Worm (Caenorhabditis elegans): ENCODE results near the gene R107.2.

The R107.2 gene

DNA sequence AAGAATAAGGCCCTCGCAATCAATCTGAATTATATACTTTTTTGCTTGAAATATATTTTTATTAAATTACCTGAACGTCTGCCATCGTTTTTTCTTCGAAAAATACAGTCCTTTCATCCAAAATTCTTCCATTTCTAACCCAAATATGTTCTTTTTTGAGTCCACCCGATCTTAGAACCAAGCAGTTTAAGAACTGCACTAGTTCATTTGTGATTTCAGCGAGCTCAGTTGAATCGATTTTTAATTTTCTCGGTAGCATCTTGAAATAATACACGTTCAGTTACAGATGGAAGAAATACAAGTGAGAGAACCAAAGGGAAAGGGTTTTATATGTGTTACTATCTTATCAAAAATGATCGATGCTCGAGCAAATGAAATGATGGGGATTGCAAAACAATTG is 46.2 kb downstream of the R107.2 start, which contains the start of gene F59B2.3:
Gene F59B2.3, minus strand, starts transcription at position 259 of the 400 bp plus-strand sequence.
- TF ChIP-seq pqm-1 (tag; optimal IDR thresholded peaks at IDR 0.05) (peak; percentile 35), arid-1 (GFP tag; conservative IDR thresholded peaks at IDR 0.05) (0 out of 2 replicates have a peak, but pooled peaks have one; percentile 25), madf-5 (GFP tag; IDR thresholded peaks at IDR 0.05) (no peak), Y5F2A.4 (GFP tag; optimal IDR thresholded peaks at IDR 0.05) (peak; percentile 4), lin-38 (GFP tag; IDR thresholded peaks at IDR 0.05) (0 out of 2 replicates have a peak, but pooled peaks have one; percentile 6), aha-1 (tag) (peak; percentile 68), spr-3 (GFP tag; optimal IDR thresholded peaks at IDR 0.05) (no peak), cey-2 (tag; optimal IDR thresholded peaks at IDR 0.05; ENCODE audit: borderline replicate concordance, insufficient read depth) (no peak)

DNA sequence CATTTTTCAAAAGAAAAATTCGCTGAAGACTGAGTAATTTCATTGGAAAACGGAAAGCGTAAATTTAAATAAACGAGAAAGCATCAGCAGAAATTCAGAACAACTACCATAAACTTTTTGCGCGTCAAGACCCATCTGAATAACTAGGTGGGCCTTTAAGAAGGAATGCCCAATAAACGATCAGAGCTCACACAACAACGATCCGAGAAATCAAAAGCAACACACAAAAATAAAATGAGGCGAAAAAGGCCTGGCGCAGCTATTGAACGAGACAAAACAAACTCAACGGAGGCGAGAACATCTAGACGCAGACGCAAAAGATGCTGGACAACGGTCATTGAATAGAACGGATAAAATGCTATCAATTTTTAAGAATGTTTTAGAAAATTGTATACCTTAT is 46.9 kb downstream of the R107.2 start:
- TF ChIP-seq pha-4 (GFP tag; IDR thresholded peaks at IDR 0.05) (no peak), pha-4 (tag; optimal IDR thresholded peaks at IDR 0.05) (no peak), nhr-42 (GFP tag; IDR thresholded peaks at IDR 0.05) (no peak), aha-1 (tag) (peak; percentile 57), unc-62 (GFP tag; optimal IDR thresholded peaks at IDR 0.05 in 1 of 2) (peak in 1 of 2 experiments; percentile 91), unc-62 (tag; optimal IDR thresholded peaks at IDR 0.05) (no peak), dve-1 (tag; optimal IDR thresholded peaks at IDR 0.05; ENCODE audit: insufficient read depth) (peak; percentile 5)

DNA sequence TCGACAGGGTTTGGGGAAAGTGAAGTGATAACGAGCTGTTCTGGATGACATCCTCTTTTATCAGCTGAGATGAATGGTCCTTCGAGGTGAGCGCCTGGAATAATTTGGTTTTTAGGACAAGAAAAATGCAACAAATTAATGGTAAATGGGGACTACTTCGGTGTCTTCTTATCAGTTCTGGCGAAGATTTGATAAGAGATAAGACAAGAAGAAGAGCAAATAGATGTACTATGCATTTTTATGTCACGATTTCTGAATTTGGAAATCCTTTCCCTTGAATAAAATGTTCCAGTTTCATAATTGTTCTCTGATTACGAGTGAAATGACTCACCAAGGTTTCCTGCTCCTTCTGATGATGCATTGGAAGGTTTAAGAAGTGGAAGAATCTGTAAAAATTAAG is 47.9 kb downstream of the R107.2 start:
- TF ChIP-seq madf-5 (GFP tag; IDR thresholded peaks at IDR 0.05): 0 out of 4 replicates have a peak, but pooled peaks of 1 of the 2 experiments have one; percentile 0
- no peak for TF ChIP-seq mxl-2 (GFP tag; conservative IDR thresholded peaks at IDR 0.05)
- TF ChIP-seq zip-2 (tag; optimal IDR thresholded peaks at IDR 0.05): no peak
- peak; percentile 80 for TF ChIP-seq pqm-1 (tag; optimal IDR thresholded peaks at IDR 0.05)

DNA sequence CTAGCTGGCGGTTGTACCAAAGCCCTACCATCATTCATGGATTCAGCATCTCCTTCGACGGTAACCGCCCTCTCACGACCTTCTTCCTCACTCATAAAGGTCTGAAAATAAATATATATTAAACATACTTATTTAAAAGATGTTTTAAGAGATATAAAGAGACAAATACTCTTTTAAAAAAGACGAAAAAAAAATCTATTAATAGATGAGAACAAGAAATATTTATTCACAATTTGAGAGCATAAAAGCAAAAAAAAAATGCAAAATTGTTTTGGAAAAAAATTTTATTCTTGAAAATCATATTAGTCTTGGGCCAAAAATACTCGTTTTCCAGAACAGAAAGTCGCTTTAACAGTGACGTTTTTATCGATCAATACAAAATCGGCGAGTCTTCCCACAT is 49.1 kb downstream of the R107.2 start, which contains the start of gene skat-1:
Gene skat-1, minus strand, starts transcription at position 101 of the 400 bp plus-strand sequence.
- peak; percentile 7 for TF ChIP-seq nhr-102 (tag; optimal IDR thresholded peaks at IDR 0.05)
- TF ChIP-seq lin-38 (GFP tag; IDR thresholded peaks at IDR 0.05): peak; percentile 21; the same call in 1 of the 2 replicates
- no peak for TF ChIP-seq ceh-62 (tag; optimal IDR thresholded peaks at IDR 0.05)
- no peak for TF ChIP-seq R02D3.7 (tag; optimal IDR thresholded peaks at IDR 0.05)
